Worm (Caenorhabditis elegans) whole organism, L4/young adult: ENCODE measurements around the gene rnp-2.

Experiments used
- W03F9.2 ChIP-seq: fragments of 150-350 bp; optimal IDR thresholded peaks from 2 replicates; lab custom pipeline; 2014; ENCODE audit warnings: missing biosample characterization, missing genetic modification characterization
- dao-5 ChIP-seq: sonication (generic microtip); optimal IDR thresholded peaks from 2 replicates; lab custom pipeline; 2016; ENCODE audit warnings: missing genotype, missing genetic modification characterization, moderate library complexity, missing compliant biosample characterization
- him-1 ChIP-seq: sonication (generic microtip); optimal IDR thresholded peaks from 2 replicates; lab custom pipeline; 2016; ENCODE audit warnings: missing genotype, missing genetic modification reagents, missing genetic modification characterization, missing compliant biosample characterization

ce11 chrIV:4123083-4123482 is 48.8 kb upstream of the rnp-2 start, which contains the start of gene mul-1:
- no peak for TF ChIP-seq W03F9.2 (tag; lab: Kevin White, UChicago)
- no peak for TF ChIP-seq dao-5 (tag; lab: Kevin White, UChicago)
- no peak for TF ChIP-seq him-1 (tag; lab: Kevin White, UChicago)
